Worm (Caenorhabditis elegans) whole organism, mixed stage, embryonic: Measurements from ENCODE around the gene Y22D7AL.15.

Source experiments
- M03D4.4 ChIP-seq: sonication (generic microtip); optimal IDR thresholded peaks from 2 replicates; lab custom pipeline; 2017; ENCODE audit warnings: mild to moderate bottlenecking, missing genetic modification characterization, missing compliant biosample characterization
- bed-3 ChIP-seq: fragments of 200-800 bp; sonication (Bioruptor generic); optimal IDR thresholded peaks from 3 replicates; lab custom pipeline; 2018; ENCODE audit warnings: mild to moderate bottlenecking, missing genetic modification characterization, moderate library complexity, missing compliant biosample characterization
- blmp-1 ChIP-seq: fragments of 150-350 bp; optimal IDR thresholded peaks from 2 replicates; lab custom pipeline; 2014; ENCODE audit warnings: missing biosample characterization, missing genetic modification characterization
- ceh-39 ChIP-seq: fragments of 150-350 bp; optimal IDR thresholded peaks from 2 replicates; lab custom pipeline; 2014; ENCODE audit warnings: missing biosample characterization, missing genetic modification characterization
- ceh-43 ChIP-seq: fragments of 200-800 bp; sonication (Bioruptor generic); optimal IDR thresholded peaks from 2 replicates; lab custom pipeline; 2018; ENCODE audit warnings: mild to moderate bottlenecking, missing genetic modification characterization, moderate library complexity, missing compliant biosample characterization
- ceh-83 ChIP-seq: fragments of 200-800 bp; sonication (Bioruptor generic); optimal IDR thresholded peaks from 2 replicates; lab custom pipeline; 2018; ENCODE audit warnings: mild to moderate bottlenecking, missing genetic modification characterization, missing compliant biosample characterization
- ces-1 ChIP-seq: fragments of 150-350 bp; optimal IDR thresholded peaks from 2 replicates; lab custom pipeline; 2014; ENCODE audit warnings: missing biosample characterization, missing genetic modification reagents, missing genetic modification characterization
- cnd-1 ChIP-seq: fragments of 200-800 bp; sonication (Bioruptor generic); optimal IDR thresholded peaks from 2 replicates; lab custom pipeline; 2018; ENCODE audit warnings: mild to moderate bottlenecking, missing genetic modification characterization, missing compliant biosample characterization
- elt-1 ChIP-seq: sonication (generic microtip); optimal IDR thresholded peaks from 2 replicates; lab custom pipeline; 2017; ENCODE audit warnings: missing genetic modification characterization, mild to moderate bottlenecking, missing compliant biosample characterization, antibody characterized with exemption, moderate library complexity, borderline replicate concordance; ENCODE audit not compliant: insufficient read depth
- elt-3 ChIP-seq: fragments of 150-350 bp; optimal IDR thresholded peaks from 2 replicates; lab custom pipeline; 2014; ENCODE audit warnings: missing biosample characterization, missing genetic modification characterization
- flh-1 ChIP-seq: fragments of 200-800 bp; sonication (Bioruptor generic); optimal IDR thresholded peaks from 2 replicates; lab custom pipeline; 2018; ENCODE audit warnings: mild to moderate bottlenecking, missing genetic modification characterization, moderate library complexity, missing compliant biosample characterization
- hlh-1 ChIP-seq: fragments of 150-350 bp; optimal IDR thresholded peaks from 2 replicates; lab custom pipeline; 2014; ENCODE audit warnings: missing biosample characterization, missing genetic modification reagents, missing genetic modification characterization
- lin-13 ChIP-seq: fragments of 150-350 bp; optimal IDR thresholded peaks from 2 replicates; lab custom pipeline; 2014; ENCODE audit warnings: missing biosample characterization, missing genetic modification characterization
- lin-32 ChIP-seq: fragments of 200-800 bp; sonication (Bioruptor generic); optimal IDR thresholded peaks from 2 replicates; lab custom pipeline; 2018; ENCODE audit warnings: mild to moderate bottlenecking, missing genetic modification characterization, missing compliant biosample characterization
- lsy-2 ChIP-seq: fragments of 150-350 bp; optimal IDR thresholded peaks from 2 replicates; lab custom pipeline; 2014; ENCODE audit warnings: missing biosample characterization, missing genetic modification characterization
- mep-1 ChIP-seq: fragments of 150-350 bp; optimal IDR thresholded peaks from 2 replicates; lab custom pipeline; 2017; ENCODE audit warnings: missing biosample characterization, missing genetic modification reagents, missing genetic modification characterization, inconsistent platforms
- mls-2 ChIP-seq: sonication (generic microtip); optimal IDR thresholded peaks from 2 replicates; lab custom pipeline; 2016; ENCODE audit warnings: mild to moderate bottlenecking, missing genetic modification characterization, moderate library complexity, missing compliant biosample characterization
- nhr-2 ChIP-seq: fragments of 150-350 bp; optimal IDR thresholded peaks from 2 replicates; lab custom pipeline; 2014; ENCODE audit warnings: missing biosample characterization, missing genetic modification characterization
- nhr-237 ChIP-seq: fragments of 150-350 bp; optimal IDR thresholded peaks from 2 replicates; lab custom pipeline; 2014; ENCODE audit warnings: missing biosample characterization, missing genetic modification characterization
- nhr-28 ChIP-seq: fragments of 150-350 bp; optimal IDR thresholded peaks from 2 replicates; lab custom pipeline; 2014; ENCODE audit warnings: missing biosample characterization, missing genetic modification characterization
- nhr-76 ChIP-seq: sonication (generic microtip); optimal IDR thresholded peaks from 2 replicates; lab custom pipeline; 2017; ENCODE audit warnings: missing biosample characterization, missing genetic modification characterization
- pha-4 ChIP-seq: fragments of 150-350 bp; optimal IDR thresholded peaks from 2 replicates; lab custom pipeline; 2018; ENCODE audit warnings: missing biosample characterization, missing genetic modification reagents, missing genetic modification characterization
- sem-2 ChIP-seq: fragments of 200-800 bp; sonication (Bioruptor generic); optimal IDR thresholded peaks from 2 replicates; lab custom pipeline; 2018; ENCODE audit warnings: mild to moderate bottlenecking, missing genetic modification characterization, missing compliant biosample characterization
- snpc-4 ChIP-seq: fragments of 150-350 bp; optimal IDR thresholded peaks from 2 replicates; lab custom pipeline; 2014; ENCODE audit warnings: missing biosample characterization, missing genetic modification characterization
- tbx-8 ChIP-seq: fragments of 200-800 bp; sonication (Bioruptor generic); optimal IDR thresholded peaks from 2 replicates; lab custom pipeline; 2018; ENCODE audit warnings: mild to moderate bottlenecking, missing genetic modification characterization, moderate library complexity, missing compliant biosample characterization
- unc-120 ChIP-seq: sonication (generic microtip); optimal IDR thresholded peaks from 2 replicates; lab custom pipeline; 2017; ENCODE audit warnings: missing genetic modification characterization, missing compliant biosample characterization; ENCODE audit not compliant: poor library complexity, severe bottlenecking
- unc-39 ChIP-seq: fragments of 150-350 bp; optimal IDR thresholded peaks from 2 replicates; lab custom pipeline; 2014; ENCODE audit warnings: missing biosample characterization, missing genetic modification characterization
- unc-62 ChIP-seq: fragments of 150-350 bp; optimal IDR thresholded peaks from 2 replicates; lab custom pipeline; 2014; ENCODE audit warnings: missing biosample characterization, missing genetic modification reagents, missing genetic modification characterization
- zip-8 ChIP-seq: fragments of 150-350 bp; optimal IDR thresholded peaks from 2 replicates; lab custom pipeline; 2014; ENCODE audit warnings: missing biosample characterization, missing genetic modification characterization
- ztf-11 ChIP-seq: fragments of 150-350 bp; optimal IDR thresholded peaks from 2 replicates; lab custom pipeline; 2014; ENCODE audit warnings: missing biosample characterization, missing genetic modification characterization

Gene Y22D7AL.15

ce11 chrIII:1680393-1680792 is 20.7 kb upstream of the Y22D7AL.15 start:
- TF ChIP-seq bed-3 (GFP tag; lab: Kevin White, UChicago) (no peak), tbx-8 (GFP tag; lab: Kevin White, UChicago) (no peak), lsy-2 (tag; lab: Kevin White, UChicago) (no peak), sem-2 (GFP tag; lab: Kevin White, UChicago) (no peak), mls-2 (tag; lab: Kevin White, UChicago) (no peak), nhr-76 (tag; lab: Kevin White, UChicago) (no peak), lin-32 (GFP tag; lab: Kevin White, UChicago) (no peak), pha-4 (tag; lab: Kevin White, UChicago) (no peak), ceh-83 (GFP tag; lab: Kevin White, UChicago) (no peak), ceh-39 (tag; lab: Kevin White, UChicago) (no peak), nhr-2 (tag; lab: Kevin White, UChicago) (no peak), zip-8 (tag; lab: Kevin White, UChicago) (no peak), flh-1 (GFP tag; lab: Kevin White, UChicago) (no peak), ces-1 (GFP tag; lab: Kevin White, UChicago) (no peak), M03D4.4 (tag; lab: Kevin White, UChicago) (no peak), elt-1 (tag; lab: Kevin White, UChicago) (no peak), ztf-11 (tag; lab: Kevin White, UChicago) (no peak), lin-13 (no peak)
- TF ChIP-seq, all 35 proteins: peak for 0

ce11 chrIII:1678671-1679070 is 19.0 kb upstream of the Y22D7AL.15 start:
- no peak for TF ChIP-seq cnd-1 (tag; lab: Kevin White, UChicago)
- TF ChIP-seq ces-1 (GFP tag; lab: Kevin White, UChicago) = no peak
- peak; percentile 47 for TF ChIP-seq hlh-1 (tag; lab: Kevin White, UChicago)
- TF ChIP-seq nhr-76 (tag; lab: Kevin White, UChicago) = no peak
- TF ChIP-seq blmp-1 = no peak
- peak; percentile 27 for TF ChIP-seq unc-120 (tag; lab: Kevin White, UChicago)
- TF ChIP-seq, all 35 proteins: peak for 2

DNA sequence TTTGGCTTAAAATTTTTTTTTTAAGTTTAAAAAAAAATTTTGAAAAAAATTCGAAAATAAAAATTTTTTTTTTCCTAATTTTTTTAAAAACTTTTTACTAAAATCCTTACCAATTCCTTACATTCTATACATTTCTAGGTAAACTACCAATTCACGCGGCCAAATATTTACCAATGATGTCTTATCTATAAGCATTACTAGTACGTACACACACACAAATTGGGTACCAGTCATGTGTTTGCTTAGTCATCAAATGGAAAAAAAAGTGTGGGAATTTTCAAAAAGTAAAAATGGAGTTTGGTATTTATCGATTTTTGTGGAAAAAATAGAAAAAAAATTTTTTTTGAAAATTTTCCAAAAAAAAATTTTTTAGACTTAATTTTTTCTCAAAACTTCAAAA is 16.9 kb upstream of the Y22D7AL.15 start, which contains the start of gene Y22D7AR.6:
Gene Y22D7AR.6, minus strand, starts transcription at position 134 of the 400 bp plus-strand sequence.
- TF ChIP-seq snpc-4 (tag; lab: Kevin White, UChicago) = no peak
- TF ChIP-seq ceh-43 (GFP tag; lab: Kevin White, UChicago) = no peak
- no peak for TF ChIP-seq tbx-8 (GFP tag; lab: Kevin White, UChicago)
- no peak for TF ChIP-seq lsy-2 (tag; lab: Kevin White, UChicago)
- no peak for TF ChIP-seq unc-62 (GFP tag; lab: Kevin White, UChicago)
- TF ChIP-seq unc-39 (tag; lab: Kevin White, UChicago) = no peak
- TF ChIP-seq blmp-1 = no peak
- TF ChIP-seq nhr-237 = no peak
- TF ChIP-seq elt-3 = no peak
- no peak for TF ChIP-seq flh-1 (GFP tag; lab: Kevin White, UChicago)
- no peak for TF ChIP-seq ces-1 (GFP tag; lab: Kevin White, UChicago)
- no peak for TF ChIP-seq nhr-76 (tag; lab: Kevin White, UChicago)
- no peak for TF ChIP-seq ztf-11 (tag; lab: Kevin White, UChicago)
- TF ChIP-seq ceh-83 (GFP tag; lab: Kevin White, UChicago) = no peak
- no peak for TF ChIP-seq lin-32 (GFP tag; lab: Kevin White, UChicago)
- no peak for TF ChIP-seq cnd-1 (tag; lab: Kevin White, UChicago)

ce11 chrIII:1674760-1675159 is 15.1 kb upstream of the Y22D7AL.15 start:
- TF ChIP-seq ztf-11 (tag; lab: Kevin White, UChicago) = no peak
- no peak for TF ChIP-seq ceh-39 (tag; lab: Kevin White, UChicago)
- no peak for TF ChIP-seq nhr-76 (tag; lab: Kevin White, UChicago)
- no peak for TF ChIP-seq ceh-43 (GFP tag; lab: Kevin White, UChicago)
- TF ChIP-seq nhr-237 = no peak
- TF ChIP-seq mep-1 = no peak
- no peak for TF ChIP-seq ceh-83 (GFP tag; lab: Kevin White, UChicago)
- no peak for TF ChIP-seq lin-13
- TF ChIP-seq unc-120 (tag; lab: Kevin White, UChicago) = no peak
- TF ChIP-seq sem-2 (GFP tag; lab: Kevin White, UChicago) = no peak
- TF ChIP-seq tbx-8 (GFP tag; lab: Kevin White, UChicago) = no peak
- TF ChIP-seq elt-3 = no peak
- no peak for TF ChIP-seq unc-62 (GFP tag; lab: Kevin White, UChicago)
- TF ChIP-seq nhr-28 (tag; lab: Kevin White, UChicago) = no peak
- no peak for TF ChIP-seq elt-1 (tag; lab: Kevin White, UChicago)
- TF ChIP-seq unc-39 (tag; lab: Kevin White, UChicago) = no peak
- TF ChIP-seq ces-1 (GFP tag; lab: Kevin White, UChicago) = no peak
- no peak for TF ChIP-seq lin-32 (GFP tag; lab: Kevin White, UChicago)
- no peak for TF ChIP-seq M03D4.4 (tag; lab: Kevin White, UChicago)
- TF ChIP-seq, all 35 proteins: peak for 0
